Fruit fly (Drosophila melanogaster) whole organism, embryonic: ENCODE data around the gene Claspin.

Experiments used
- CG10565 ChIP-seq: fragments of 200-800 bp; sonication (Bioruptor generic); optimal IDR thresholded peaks from 3 replicates; lab custom pipeline; 2016; ENCODE audit warnings: missing biosample characterization, mild to moderate bottlenecking, missing genetic modification characterization
- CG12659 ChIP-seq: fragments of 200-800 bp; sonication (Bioruptor generic); optimal IDR thresholded peaks from 3 replicates; lab custom pipeline; 2017; ENCODE audit warnings: mild to moderate bottlenecking, missing biosample characterization, missing genetic modification reagents, missing genetic modification characterization
- CG14014 ChIP-seq: fragments of 200-800 bp; sonication (Bioruptor generic); IDR thresholded peaks from 2 replicates; pipeline ENCODE4 v1.3.6; 2022; ENCODE audit warnings: missing biosample characterization, missing genetic modification characterization
- CG17912 ChIP-seq: fragments of 200-800 bp; sonication (Bioruptor generic); optimal IDR thresholded peaks from 2 replicates; lab custom pipeline; 2018; ENCODE audit warnings: missing biosample characterization, mild to moderate bottlenecking, missing genetic modification characterization
- CG2712 ChIP-seq: fragments of 200-800 bp; optimal IDR thresholded peaks from 3 replicates; lab custom pipeline; 2019; ENCODE audit warnings: missing biosample characterization, mild to moderate bottlenecking, missing genetic modification characterization, moderate library complexity
- CG4820 ChIP-seq: fragments of 200-800 bp; sonication (Bioruptor generic); optimal IDR thresholded peaks from 3 replicates; lab custom pipeline; 2016; ENCODE audit warnings: missing biosample characterization, missing genetic modification characterization
- D19B ChIP-seq: fragments of 200-800 bp; sonication (Bioruptor generic); optimal IDR thresholded peaks from 2 replicates; lab custom pipeline; 2017; ENCODE audit warnings: missing biosample characterization, mild to moderate bottlenecking, missing genetic modification characterization
- Fer3 ChIP-seq: fragments of 200-800 bp; sonication (Bioruptor generic); optimal IDR thresholded peaks from 2 replicates; lab custom pipeline; 2018; ENCODE audit warnings: missing biosample characterization, mild to moderate bottlenecking, missing genetic modification characterization, moderate library complexity
- Mad ChIP-seq: fragments of 200-800 bp; sonication (Bioruptor generic); optimal IDR thresholded peaks from 2 replicates; lab custom pipeline; 2016; ENCODE audit warnings: missing biosample characterization, missing genetic modification characterization
- amos ChIP-seq: fragments of 200-800 bp; sonication (Bioruptor generic); IDR thresholded peaks from 2 replicates; pipeline ENCODE4 v1.3.6; 2022; ENCODE audit warnings: missing biosample characterization, missing genetic modification characterization; ENCODE audit not compliant: partially characterized antibody
- ato ChIP-seq: fragments of 200-800 bp; sonication (Bioruptor generic); IDR thresholded peaks from 2 replicates; pipeline ENCODE4 v1.3.6; 2022; ENCODE audit warnings: missing biosample characterization, missing genetic modification characterization; ENCODE audit not compliant: partially characterized antibody

DNA sequence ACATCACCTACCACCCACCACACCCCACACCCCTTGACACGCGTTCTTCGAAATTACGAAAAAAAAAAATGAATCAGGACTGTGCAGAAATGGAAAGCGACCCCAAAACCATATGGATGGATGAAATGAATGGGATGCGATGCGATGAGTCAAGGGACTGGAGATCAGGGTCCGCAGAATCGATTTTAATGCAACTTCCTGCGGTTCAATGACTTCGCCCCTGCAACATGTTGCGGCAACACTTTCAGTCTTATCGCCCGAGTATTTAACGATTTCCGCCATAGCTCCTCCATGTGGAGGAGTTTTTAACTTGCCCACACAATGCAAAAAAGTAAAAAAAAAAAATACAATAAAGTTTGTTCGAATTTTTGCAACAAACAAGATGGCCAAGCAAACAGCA, 39.4 kb downstream of the Claspin start:
- TF ChIP-seq Mad (no peak), CG14014 (GFP tag; lab: Robert Waterston, UW) (no peak), CG4820 (GFP tag; lab: Kevin White, UChicago) (no peak), CG2712 (tag; lab: Kevin White, UChicago) (no peak), ato (no peak), Fer3 (tag; lab: Kevin White, UChicago) (no peak), D19B (GFP tag; lab: Kevin White, UChicago) (no peak), CG12659 (GFP tag; lab: Kevin White, UChicago) (no peak), CG17912 (no peak), amos (no peak), CG10565 (GFP tag; lab: Kevin White, UChicago) (no peak)
